Fruit fly (Drosophila melanogaster) whole organism, embryonic: ENCODE data around the gene CG12607.

ENCODE experiments used
- Adf1 ChIP-seq: fragments of 200-800 bp; sonication (Bioruptor generic); IDR thresholded peaks from 2 replicates; pipeline ENCODE4 v1.3.6; 2022; ENCODE audit warnings: missing biosample characterization, missing genetic modification characterization
- Atf3 ChIP-seq: fragments of 200-800 bp; sonication (Bioruptor generic); optimal IDR thresholded peaks from 3 replicates; lab custom pipeline; 2016; ENCODE audit warnings: missing biosample characterization, missing genetic modification characterization
- Bteb2 ChIP-seq: fragments of 200-800 bp; sonication (Bioruptor generic); optimal IDR thresholded peaks from 2 replicates; lab custom pipeline; 2016; ENCODE audit warnings: missing biosample characterization, missing genetic modification characterization
- CG12071 ChIP-seq: fragments of 200-800 bp; sonication (Bioruptor generic); optimal IDR thresholded peaks from 3 replicates; lab custom pipeline; 2018; ENCODE audit warnings: missing biosample characterization, mild to moderate bottlenecking, missing genetic modification characterization
- CG12391 ChIP-seq: fragments of 200-800 bp; sonication (Bioruptor generic); optimal IDR thresholded peaks from 3 replicates; lab custom pipeline; 2018; ENCODE audit warnings: missing biosample characterization, mild to moderate bottlenecking, missing genetic modification characterization, moderate library complexity
- CG13296 ChIP-seq: fragments of 200-800 bp; sonication (Bioruptor generic); optimal IDR thresholded peaks from 3 replicates; lab custom pipeline; 2018; ENCODE audit warnings: missing biosample characterization, mild to moderate bottlenecking, missing genetic modification characterization
- CG13424 ChIP-seq: fragments of 200-800 bp; sonication (Bioruptor generic); optimal IDR thresholded peaks from 2 replicates; lab custom pipeline; 2019; ENCODE audit warnings: missing biosample characterization, mild to moderate bottlenecking, missing genetic modification characterization, moderate library complexity
- CG16779 ChIP-seq: fragments of 200-800 bp; sonication (Bioruptor generic); IDR thresholded peaks from 2 replicates; pipeline ENCODE4 v1.3.6; 2022; ENCODE audit warnings: missing biosample characterization, missing genetic modification characterization
- CG2129 ChIP-seq: fragments of 200-800 bp; sonication (Bioruptor generic); IDR thresholded peaks from 2 replicates; pipeline ENCODE4 v1.3.6; 2022; ENCODE audit warnings: missing biosample characterization, missing genetic modification characterization; ENCODE audit not compliant: partially characterized antibody
- CG30431 ChIP-seq: fragments of 200-800 bp; sonication (Bioruptor generic); optimal IDR thresholded peaks from 2 replicates; lab custom pipeline; 2017; ENCODE audit warnings: missing biosample characterization, missing genetic modification characterization
- CG31441 ChIP-seq: fragments of 200-800 bp; sonication (Bioruptor generic); IDR thresholded peaks from 2 replicates; pipeline ENCODE4 v1.3.6; 2022; ENCODE audit warnings: missing biosample characterization, missing genetic modification characterization
- CG3163 ChIP-seq: fragments of 200-800 bp; sonication (Bioruptor generic); optimal IDR thresholded peaks from 3 replicates; lab custom pipeline; 2016; ENCODE audit warnings: missing biosample characterization, missing genetic modification characterization
- CG32767 ChIP-seq: fragments of 200-800 bp; sonication (Bioruptor generic); IDR thresholded peaks from 2 replicates; pipeline ENCODE4 v1.3.6; 2022; ENCODE audit warnings: missing biosample characterization, missing genetic modification characterization
- CG33557 ChIP-seq: fragments of 200-800 bp; sonication (Bioruptor generic); optimal IDR thresholded peaks from 2 replicates; lab custom pipeline; 2019; ENCODE audit warnings: missing biosample characterization, mild to moderate bottlenecking, missing genetic modification characterization, moderate library complexity
- CG5953 ChIP-seq: fragments of 200-800 bp; sonication (Bioruptor generic); IDR thresholded peaks from 2 replicates; pipeline ENCODE4 v1.3.6; 2022; ENCODE audit warnings: missing biosample characterization, missing genetic modification characterization
- CG6254 ChIP-seq: fragments of 200-800 bp; sonication (Bioruptor generic); optimal IDR thresholded peaks from 3 replicates; lab custom pipeline; 2017; ENCODE audit warnings: mild to moderate bottlenecking, missing biosample characterization, missing genetic modification reagents, missing genetic modification characterization
- CG7963 ChIP-seq: fragments of 200-800 bp; sonication (Bioruptor generic); IDR thresholded peaks from 3 replicates; pipeline ENCODE4 v1.3.6; 2022; ENCODE audit warnings: missing biosample characterization, missing genetic modification characterization; ENCODE audit not compliant: partially characterized antibody
- CG8388 ChIP-seq: fragments of 200-800 bp; sonication (Bioruptor generic); optimal IDR thresholded peaks from 2 replicates; lab custom pipeline; 2019; ENCODE audit warnings: missing biosample characterization, mild to moderate bottlenecking, missing genetic modification characterization, moderate library complexity
- Camta ChIP-seq: fragments of 200-800 bp; sonication (Bioruptor generic); optimal IDR thresholded peaks from 2 replicates; lab custom pipeline; 2016; ENCODE audit warnings: missing biosample characterization, missing genetic modification characterization
- H2.0 ChIP-seq: fragments of 200-800 bp; sonication (Bioruptor generic); IDR thresholded peaks from 2 replicates; pipeline ENCODE4 v1.3.6; 2022; ENCODE audit warnings: missing biosample characterization, missing genetic modification characterization
- Lim3 ChIP-seq: fragments of 200-800 bp; sonication (Bioruptor generic); IDR thresholded peaks from 2 replicates; pipeline ENCODE4 v1.3.6; 2022; ENCODE audit warnings: missing biosample characterization, missing genetic modification characterization
- MBD-R2 ChIP-seq: fragments of 200-800 bp; sonication (Bioruptor generic); IDR thresholded peaks from 2 replicates; pipeline ENCODE4 v1.3.6; 2022; ENCODE audit warnings: missing biosample characterization, missing genetic modification characterization
- MESR4 ChIP-seq: fragments of 200-800 bp; sonication (Bioruptor generic); optimal IDR thresholded peaks from 2 replicates; lab custom pipeline; 2018; ENCODE audit warnings: missing biosample characterization, mild to moderate bottlenecking, missing genetic modification characterization, moderate library complexity
- Mrtf ChIP-seq: fragments of 200-800 bp; sonication (Bioruptor generic); IDR thresholded peaks from 3 replicates; pipeline ENCODE4 v1.3.6; 2022; ENCODE audit warnings: missing biosample characterization, missing genetic modification characterization
- Neu2 ChIP-seq: fragments of 200-800 bp; sonication (Bioruptor generic); optimal IDR thresholded peaks from 3 replicates; lab custom pipeline; 2016; ENCODE audit warnings: missing biosample characterization, missing genetic modification characterization, borderline replicate concordance
- Pdp1 ChIP-seq, 2 experiments: fragments of 200-800 bp; sonication (Bioruptor generic); optimal IDR thresholded peaks; 3 replicates each; lab custom pipeline; 2016; ENCODE audit warnings: missing biosample characterization in 2 of 2, missing genetic modification characterization in 2 of 2, mild to moderate bottlenecking in 1 of 2, moderate library complexity in 1 of 2
- Ssrp ChIP-seq: fragments of 200-800 bp; sonication (Bioruptor generic); optimal IDR thresholded peaks from 2 replicates; lab custom pipeline; 2018; ENCODE audit warnings: missing biosample characterization, mild to moderate bottlenecking, missing genetic modification characterization, moderate library complexity
- Usf ChIP-seq: fragments of 200-800 bp; sonication (Bioruptor generic); optimal IDR thresholded peaks from 2 replicates; lab custom pipeline; 2017; ENCODE audit warnings: missing genotype, missing biosample characterization, missing genetic modification characterization
- al ChIP-seq: fragments of 200-800 bp; sonication (Bioruptor generic); IDR thresholded peaks from 2 replicates; pipeline ENCODE4 v1.3.6; 2022; ENCODE audit warnings: missing biosample characterization, missing genetic modification characterization
- br ChIP-seq: fragments of >200 bp; optimal IDR thresholded peaks from 2 replicates; lab custom pipeline; 2017
- cas ChIP-seq: fragments of 200-800 bp; sonication (Bioruptor generic); IDR thresholded peaks from 2 replicates; pipeline ENCODE4 v1.3.6; 2022; ENCODE audit warnings: missing biosample characterization, missing genetic modification characterization
- corto ChIP-seq: fragments of 200-800 bp; sonication (Bioruptor generic); optimal IDR thresholded peaks from 2 replicates; lab custom pipeline; 2016; ENCODE audit warnings: missing biosample characterization, mild to moderate bottlenecking, missing genetic modification characterization, moderate library complexity
- eyg ChIP-seq: fragments of 200-800 bp; sonication (Bioruptor generic); optimal IDR thresholded peaks from 3 replicates; lab custom pipeline; 2016; ENCODE audit warnings: missing biosample characterization, missing genetic modification characterization
- fru ChIP-seq: fragments of >200 bp; optimal IDR thresholded peaks from 2 replicates; lab custom pipeline; 2017
- ftz-f1 ChIP-seq: fragments of 200-800 bp; sonication (Bioruptor generic); optimal IDR thresholded peaks from 2 replicates; lab custom pipeline; 2016; ENCODE audit warnings: missing biosample characterization, missing genetic modification characterization
- gcm ChIP-seq: fragments of 200-800 bp; sonication (Bioruptor generic); optimal IDR thresholded peaks from 2 replicates; lab custom pipeline; 2019; ENCODE audit warnings: missing biosample characterization, mild to moderate bottlenecking, missing genetic modification characterization, moderate library complexity
- grau ChIP-seq: fragments of 200-800 bp; optimal IDR thresholded peaks from 3 replicates; lab custom pipeline; 2019; ENCODE audit warnings: missing biosample characterization, mild to moderate bottlenecking, missing genetic modification characterization, moderate library complexity
- her ChIP-seq: fragments of 200-800 bp; sonication (Bioruptor generic); optimal IDR thresholded peaks from 2 replicates; lab custom pipeline; 2016; ENCODE audit warnings: missing biosample characterization, missing genetic modification characterization
- hkb ChIP-seq, 2 experiments: fragments of 200-800 bp in 1 of 2; fragments of >200 bp in 1 of 2; sonication (Bioruptor generic) in 1 of 2; IDR thresholded peaks in 1 of 2; optimal IDR thresholded peaks in 1 of 2; 2 replicates each; pipeline versions ENCODE4 v1.3.6 to Lab custom; 2017 to 2022; ENCODE audit warnings: missing biosample characterization in 1 of 2, missing genetic modification characterization in 1 of 2
- lilli ChIP-seq: fragments of 200-800 bp; sonication (Bioruptor generic); optimal IDR thresholded peaks from 3 replicates; lab custom pipeline; 2016; ENCODE audit warnings: missing biosample characterization, missing genetic modification characterization
- oc ChIP-seq: fragments of 200-800 bp; sonication (Bioruptor generic); optimal IDR thresholded peaks from 2 replicates; lab custom pipeline; 2018; ENCODE audit warnings: missing biosample characterization, mild to moderate bottlenecking, missing genetic modification characterization, moderate library complexity
- peb ChIP-seq: fragments of 200-800 bp; sonication (Bioruptor generic); IDR thresholded peaks from 2 replicates; pipeline ENCODE4 v1.3.6; 2022; ENCODE audit warnings: missing biosample characterization, missing genetic modification characterization
- pzg ChIP-seq: fragments of 200-800 bp; sonication (Bioruptor generic); optimal IDR thresholded peaks from 3 replicates; lab custom pipeline; 2018; ENCODE audit warnings: missing biosample characterization, mild to moderate bottlenecking, missing genetic modification characterization, moderate library complexity
- sc ChIP-seq, 3 experiments: fragments of >200 bp in 2 of 3; fragments of 200-800 bp in 1 of 3; sonication (Bioruptor generic) in 1 of 3; optimal IDR thresholded peaks; 2 replicates in 2 of 3; 3 replicates in 1 of 3; lab custom pipeline; 2017; ENCODE audit warnings: mild to moderate bottlenecking in 1 of 3, missing biosample characterization in 1 of 3, missing genetic modification characterization in 1 of 3, missing genetic modification reagents in 1 of 3
- sna ChIP-seq: fragments of 200-800 bp; sonication (Bioruptor generic); IDR thresholded peaks from 2 replicates; pipeline ENCODE4 v1.3.6; 2022; ENCODE audit warnings: missing biosample characterization, missing genetic modification characterization; ENCODE audit not compliant: partially characterized antibody
- so ChIP-seq: fragments of 200-800 bp; sonication (Bioruptor generic); IDR thresholded peaks from 3 replicates; pipeline ENCODE4 v1.3.6; 2022; ENCODE audit warnings: missing biosample characterization, missing genetic modification characterization
- tna ChIP-seq: fragments of 200-800 bp; sonication (Bioruptor generic); IDR thresholded peaks from 2 replicates; pipeline ENCODE4 v1.3.6; 2022; ENCODE audit warnings: missing biosample characterization, missing genetic modification characterization; ENCODE audit not compliant: partially characterized antibody
- vfl ChIP-seq: fragments of 200-800 bp; sonication (Bioruptor generic); optimal IDR thresholded peaks from 2 replicates; lab custom pipeline; 2016; ENCODE audit warnings: missing biosample characterization, missing genetic modification characterization
- zfh2 ChIP-seq: fragments of 200-800 bp; sonication (Bioruptor generic); optimal IDR thresholded peaks from 2 replicates; lab custom pipeline; 2016; ENCODE audit warnings: missing biosample characterization, missing genetic modification characterization

Gene CG12607

dm6 chr3L:4406653-4407257 is 39.6 kb upstream of the CG12607 start, which contains the start of gene TP53INP (continued):
- TF ChIP-seq Adf1 (GFP tag; lab: Robert Waterston, UW) = peak; percentile 28; the same call in 1 of the 2 replicates
- peak; percentile 18; the same call in 1 of the 2 replicates for TF ChIP-seq MBD-R2 (GFP tag; lab: Robert Waterston, UW)
- peak; percentile 86 for TF ChIP-seq CG31441 (GFP tag; lab: Robert Waterston, UW)
- TF ChIP-seq Lim3 (GFP tag; lab: Robert Waterston, UW) = 0 out of 2 replicates have a peak, but pooled peaks have one; percentile 40
- TF ChIP-seq CG13296 (GFP tag; lab: Kevin White, UChicago) = peak; percentile 83
- TF ChIP-seq CG6254 = peak; percentile 76
- peak; percentile 92 for TF ChIP-seq grau (tag; lab: Kevin White, UChicago)
- TF ChIP-seq Camta (GFP tag; lab: Kevin White, UChicago) = peak; percentile 60
- peak; percentile 63 for TF ChIP-seq zfh2
- TF ChIP-seq CG7963 (GFP tag; lab: Robert Waterston, UW) = no peak
- peak; percentile 72 for TF ChIP-seq CG30431 (GFP tag; lab: Kevin White, UChicago)
- TF ChIP-seq CG33557 (GFP tag; lab: Kevin White, UChicago) = peak; percentile 85
- peak; percentile 64 for TF ChIP-seq peb (GFP tag; lab: Robert Waterston, UW)
- TF ChIP-seq CG2129 (GFP tag; lab: Robert Waterston, UW) = no peak
- no peak for TF ChIP-seq ftz-f1 (GFP tag; lab: Kevin White, UChicago)
- peak; percentile 61 for TF ChIP-seq corto (GFP tag; lab: Kevin White, UChicago)
- peak; percentile 89 for TF ChIP-seq Ssrp
- peak; percentile 82 for TF ChIP-seq lilli
- peak; percentile 74 for TF ChIP-seq Usf
- TF ChIP-seq CG32767 (GFP tag; lab: Robert Waterston, UW) = peak; percentile 79
- TF ChIP-seq CG16779 = peak; percentile 61; the same call in 1 of the 2 replicates
- peak; percentile 69 to 80 for TF ChIP-seq Pdp1 (GFP tag; optimal IDR thresholded peaks at IDR 0.05; lab: Kevin White, UChicago)
- peak; percentile 89 for TF ChIP-seq CG8388 (GFP tag; lab: Kevin White, UChicago)
- TF ChIP-seq gcm = peak; percentile 90
- TF ChIP-seq pzg (GFP tag; lab: Kevin White, UChicago) = no peak
- TF ChIP-seq CG3163 (GFP tag; lab: Kevin White, UChicago) = peak; percentile 66
- no peak for TF ChIP-seq cas
- TF ChIP-seq br (lab: Kevin White, UChicago) = no peak
- TF ChIP-seq oc (tag; lab: Kevin White, UChicago) = peak; percentile 75
- TF ChIP-seq her (GFP tag; lab: Kevin White, UChicago) = peak; percentile 74
- peak; percentile 65 for TF ChIP-seq Atf3 (GFP tag; lab: Kevin White, UChicago)
- peak; percentile 44; the same call in 1 of the 2 replicates for TF ChIP-seq al (GFP tag; lab: Robert Waterston, UW)
- TF ChIP-seq Bteb2 = peak; percentile 71
- no peak; the same call in 2 of the 3 replicates for TF ChIP-seq Mrtf (GFP tag; lab: Robert Waterston, UW)
- peak; percentile 47; the same call in 1 of the 2 replicates for TF ChIP-seq tna (GFP tag; lab: Robert Waterston, UW)
- TF ChIP-seq vfl = peak; percentile 47
- TF ChIP-seq sna (GFP tag; lab: Robert Waterston, UW) = no peak
- TF ChIP-seq eyg (GFP tag; lab: Kevin White, UChicago) = peak; percentile 62
- peak; percentile 12 for TF ChIP-seq MESR4 (GFP tag; lab: Kevin White, UChicago)
- no peak for TF ChIP-seq fru
- TF ChIP-seq CG5953 = no peak
- TF ChIP-seq H2.0 (GFP tag; lab: Robert Waterston, UW) = peak; percentile 62
- TF ChIP-seq CG13424 (tag; lab: Kevin White, UChicago) = peak; percentile 93
- no peak for TF ChIP-seq sc (optimal IDR thresholded peaks at IDR 0.05; lab: Kevin White, UChicago)
- peak; percentile 84 for TF ChIP-seq sc (GFP tag; optimal IDR thresholded peaks at IDR 0.05; lab: Kevin White, UChicago)
- TF ChIP-seq CG12071 = peak; percentile 57
- TF ChIP-seq Neu2 (GFP tag; lab: Kevin White, UChicago) = peak; percentile 48
- TF ChIP-seq CG12391 (tag; lab: Kevin White, UChicago) = peak; percentile 93
- TF ChIP-seq hkb (optimal IDR thresholded peaks at IDR 0.05; lab: Kevin White, UChicago) = no peak
- peak; percentile 86 for TF ChIP-seq hkb (GFP tag; IDR thresholded peaks at IDR 0.05; lab: Robert Waterston, UW)
- peak; percentile 72; the same call in 1 of the 3 replicates for TF ChIP-seq so
